Worm (Caenorhabditis elegans) whole organism, L4 larva: ENCODE results near the gene hlh-17.

Source experiments
- dmd-8 ChIP-seq: fragments of 200-800 bp; sonication (Bioruptor generic); IDR thresholded peaks from 2 replicates; pipeline ENCODE4 v1.3.6; 2022; ENCODE audit warnings: missing genetic modification characterization, missing compliant biosample characterization
- lin-13 ChIP-seq: fragments of 150-350 bp; optimal IDR thresholded peaks from 2 replicates; lab custom pipeline; 2014; ENCODE audit warnings: missing biosample characterization, missing genetic modification reagents, missing genetic modification characterization
- mes-2 ChIP-seq: sonication (generic microtip); optimal IDR thresholded peaks from 2 replicates; lab custom pipeline; 2016; ENCODE audit warnings: missing genotype, mild to moderate bottlenecking, missing genetic modification characterization, missing compliant biosample characterization; ENCODE audit not compliant: poor library complexity, severe bottlenecking
- zfp-3 ChIP-seq: fragments of 200-800 bp; sonication (Bioruptor generic); conservative IDR thresholded peaks from 2 replicates; pipeline ENCODE4 v1.3.6; 2022; ENCODE audit warnings: missing genetic modification reagents, missing genetic modification characterization, missing compliant biosample characterization

- TF ChIP-seq mes-2, result no peak
- no peak for TF ChIP-seq dmd-8 (GFP tag; lab: Robert Waterston, UW)
- TF ChIP-seq lin-13 (GFP tag; lab: Kevin White, UChicago), result no peak
- no peak for TF ChIP-seq zfp-3 (GFP tag; lab: Robert Waterston, UW)
Measured at ce11 chrIV:16221559-16221958, 33.0 kb upstream of the hlh-17 start, which contains the start of gene srv-11.
